Worm (Caenorhabditis elegans) whole organism, L2 larva: ENCODE data around the gene F58G1.7.

Experiments
- C34F6.9 ChIP-seq: fragments of 150-350 bp; optimal IDR thresholded peaks from 2 replicates; lab custom pipeline; 2014; ENCODE audit warnings: missing biosample characterization, missing genetic modification characterization
- F13H6.1 ChIP-seq: sonication (generic microtip); optimal IDR thresholded peaks from 2 replicates; lab custom pipeline; 2016; ENCODE audit warnings: missing genetic modification characterization, missing compliant biosample characterization
- R02D3.7 ChIP-seq: fragments of 150-350 bp; optimal IDR thresholded peaks from 2 replicates; lab custom pipeline; 2014; ENCODE audit warnings: missing biosample characterization, missing genetic modification characterization
- Y55F3AM.14 ChIP-seq: fragments of 200-800 bp; sonication (Bioruptor generic); optimal IDR thresholded peaks from 2 replicates; lab custom pipeline; 2018; ENCODE audit warnings: mild to moderate bottlenecking, missing genetic modification characterization, missing compliant biosample characterization
- ZK546.5 ChIP-seq: sonication (generic microtip); optimal IDR thresholded peaks from 2 replicates; lab custom pipeline; 2017; ENCODE audit warnings: missing biosample characterization, missing genetic modification characterization
- alr-1 ChIP-seq: fragments of 150-350 bp; optimal IDR thresholded peaks from 2 replicates; lab custom pipeline; 2014; ENCODE audit warnings: missing biosample characterization, missing genetic modification characterization
- aly-2 ChIP-seq: fragments of 150-350 bp; optimal IDR thresholded peaks from 2 replicates; lab custom pipeline; 2014; ENCODE audit warnings: missing biosample characterization, missing genetic modification characterization
- ama-1 ChIP-seq: fragments of 150-350 bp; optimal IDR thresholded peaks from 2 replicates; lab custom pipeline; 2018; ENCODE audit warnings: inconsistent platforms
- blmp-1 ChIP-seq: sonication (generic microtip); optimal IDR thresholded peaks from 2 replicates; lab custom pipeline; 2017; ENCODE audit warnings: missing genetic modification characterization, mild to moderate bottlenecking, missing compliant biosample characterization, antibody characterized with exemption, moderate library complexity; ENCODE audit not compliant: insufficient read depth
- ceh-16 ChIP-seq: fragments of 150-350 bp; optimal IDR thresholded peaks from 2 replicates; lab custom pipeline; 2014; ENCODE audit warnings: missing biosample characterization, missing genetic modification characterization
- ceh-82 ChIP-seq: fragments of 150-350 bp; optimal IDR thresholded peaks from 2 replicates; lab custom pipeline; 2014; ENCODE audit warnings: missing biosample characterization, missing genetic modification characterization
- crh-2 ChIP-seq: sonication (generic microtip); optimal IDR thresholded peaks from 2 replicates; lab custom pipeline; 2017; ENCODE audit warnings: missing biosample characterization, missing genetic modification characterization
- dmd-4 ChIP-seq: sonication (generic microtip); optimal IDR thresholded peaks from 2 replicates; lab custom pipeline; 2017; ENCODE audit warnings: missing biosample characterization, missing genetic modification characterization
- egl-27 ChIP-seq: sonication (generic microtip); optimal IDR thresholded peaks from 3 replicates; lab custom pipeline; 2017; ENCODE audit warnings: missing biosample characterization, missing genetic modification reagents, missing genetic modification characterization
- elt-1 ChIP-seq: fragments of 150-350 bp; optimal IDR thresholded peaks from 2 replicates; lab custom pipeline; 2014; ENCODE audit warnings: missing biosample characterization, missing genetic modification characterization
- elt-3 ChIP-seq: sonication (generic microtip); optimal IDR thresholded peaks from 2 replicates; lab custom pipeline; 2017; ENCODE audit warnings: missing biosample characterization, missing genetic modification characterization
- fos-1 ChIP-seq: fragments of 150-350 bp; optimal IDR thresholded peaks from 2 replicates; lab custom pipeline; 2014; ENCODE audit warnings: missing biosample characterization, missing genetic modification characterization
- gmeb-1 ChIP-seq: fragments of 150-350 bp; optimal IDR thresholded peaks from 2 replicates; lab custom pipeline; 2014; ENCODE audit warnings: missing biosample characterization, missing genetic modification characterization
- lin-11 ChIP-seq: fragments of 150-350 bp; sonication (generic microtip); optimal IDR thresholded peaks from 2 replicates; lab custom pipeline; 2014; ENCODE audit warnings: missing biosample characterization, missing genetic modification characterization, inconsistent platforms, mixed read lengths
- lin-13 ChIP-seq: fragments of 150-350 bp; optimal IDR thresholded peaks from 2 replicates; lab custom pipeline; 2014; ENCODE audit warnings: missing biosample characterization, missing genetic modification reagents, missing genetic modification characterization
- lin-39 ChIP-seq: fragments of 150-350 bp; optimal IDR thresholded peaks from 2 replicates; lab custom pipeline; 2014; ENCODE audit warnings: missing biosample characterization, missing genetic modification reagents, missing genetic modification characterization
- lsy-2 ChIP-seq, 2 experiments: fragments of 150-350 bp in 1 of 2; sonication (generic microtip) in 1 of 2; optimal IDR thresholded peaks; 2 replicates each; lab custom pipeline; 2014 to 2017; ENCODE audit warnings: missing biosample characterization in 2 of 2, missing genetic modification characterization in 2 of 2
- mab-5 ChIP-seq: fragments of 150-350 bp; optimal IDR thresholded peaks from 2 replicates; lab custom pipeline; 2014; ENCODE audit warnings: missing biosample characterization, missing genetic modification characterization
- mbf-1 ChIP-seq: sonication (generic microtip); optimal IDR thresholded peaks from 2 replicates; lab custom pipeline; 2017; ENCODE audit warnings: missing biosample characterization, missing genetic modification characterization
- mdl-1 ChIP-seq, 2 experiments: fragments of 150-350 bp in 1 of 2; sonication (generic microtip) in 1 of 2; optimal IDR thresholded peaks; 2 replicates each; lab custom pipeline; 2017; ENCODE audit warnings: missing biosample characterization in 2 of 2, missing genetic modification characterization in 2 of 2
- nhr-10 ChIP-seq: sonication (generic microtip); optimal IDR thresholded peaks from 2 replicates; lab custom pipeline; 2017; ENCODE audit warnings: missing biosample characterization, missing genetic modification characterization
- nhr-11 ChIP-seq: fragments of 150-350 bp; optimal IDR thresholded peaks from 2 replicates; lab custom pipeline; 2014; ENCODE audit warnings: missing biosample characterization, missing genetic modification characterization
- nhr-12 ChIP-seq: fragments of 150-350 bp; optimal IDR thresholded peaks from 2 replicates; lab custom pipeline; 2014; ENCODE audit warnings: missing biosample characterization, missing genetic modification characterization
- nhr-129 ChIP-seq: fragments of 150-350 bp; optimal IDR thresholded peaks from 2 replicates; lab custom pipeline; 2014; ENCODE audit warnings: missing biosample characterization, missing genetic modification characterization
- nhr-21 ChIP-seq: fragments of 150-350 bp; optimal IDR thresholded peaks from 2 replicates; lab custom pipeline; 2014; ENCODE audit warnings: missing biosample characterization, missing genetic modification characterization
- nhr-23 ChIP-seq: fragments of 150-350 bp; optimal IDR thresholded peaks from 2 replicates; lab custom pipeline; 2014; ENCODE audit warnings: missing biosample characterization, missing genetic modification reagents, missing genetic modification characterization
- nhr-25 ChIP-seq: fragments of 150-350 bp; sonication (generic microtip); optimal IDR thresholded peaks from 3 replicates; lab custom pipeline; 2014; ENCODE audit warnings: missing biosample characterization, missing genetic modification characterization
- peb-1 ChIP-seq: fragments of 150-350 bp; optimal IDR thresholded peaks from 2 replicates; lab custom pipeline; 2014; ENCODE audit warnings: missing biosample characterization, missing genetic modification characterization
- sem-4 ChIP-seq: fragments of 150-350 bp; optimal IDR thresholded peaks from 2 replicates; lab custom pipeline; 2014; ENCODE audit warnings: missing biosample characterization, missing genetic modification reagents, missing genetic modification characterization
- skn-1 ChIP-seq: sonication (generic microtip); optimal IDR thresholded peaks from 2 replicates; lab custom pipeline; 2017; ENCODE audit warnings: missing biosample characterization, missing genetic modification characterization
- sma-3 ChIP-seq: sonication (generic microtip); optimal IDR thresholded peaks from 2 replicates; lab custom pipeline; 2016; ENCODE audit warnings: missing genetic modification reagents, missing genetic modification characterization, missing compliant biosample characterization
- sma-9 ChIP-seq, 2 experiments: fragments of 150-350 bp in 1 of 2; sonication (generic microtip) in 1 of 2; optimal IDR thresholded peaks; 2 replicates each; lab custom pipeline; 2014 to 2016; ENCODE audit warnings: missing genetic modification characterization in 2 of 2, mild to moderate bottlenecking in 1 of 2, missing biosample characterization in 1 of 2, missing compliant biosample characterization in 1 of 2, missing genetic modification reagents in 1 of 2, moderate library complexity in 1 of 2
- snpc-4 ChIP-seq: fragments of 150-350 bp; optimal IDR thresholded peaks from 2 replicates; lab custom pipeline; 2014; ENCODE audit warnings: missing biosample characterization, missing genetic modification characterization
- unc-39 ChIP-seq: fragments of 150-350 bp; optimal IDR thresholded peaks from 2 replicates; lab custom pipeline; 2014; ENCODE audit warnings: missing biosample characterization, missing genetic modification characterization
- unc-55 ChIP-seq: fragments of 150-350 bp; sonication (generic microtip); optimal IDR thresholded peaks from 3 replicates; lab custom pipeline; 2014; ENCODE audit warnings: missing biosample characterization, missing genetic modification reagents, missing genetic modification characterization
- unc-62 ChIP-seq: fragments of 150-350 bp; optimal IDR thresholded peaks from 2 replicates; lab custom pipeline; 2014; ENCODE audit warnings: missing biosample characterization, missing genetic modification reagents, missing genetic modification characterization
- zag-1 ChIP-seq: fragments of 150-350 bp; optimal IDR thresholded peaks from 2 replicates; lab custom pipeline; 2014; ENCODE audit warnings: missing biosample characterization, missing genetic modification characterization
- ztf-11 ChIP-seq: sonication (generic microtip); optimal IDR thresholded peaks from 2 replicates; lab custom pipeline; 2017; ENCODE audit warnings: missing biosample characterization, missing genetic modification characterization
- ztf-4 ChIP-seq: fragments of 150-350 bp; optimal IDR thresholded peaks from 2 replicates; lab custom pipeline; 2014; ENCODE audit warnings: missing biosample characterization, missing genetic modification characterization

F58G1.7 gene

ce11 chrII:12921478-12921877 lies 26.6 kb downstream of the F58G1.7 start:
- TF ChIP-seq dmd-4 (no peak), sma-9 (GFP tag; optimal IDR thresholded peaks at IDR 0.05; lab: Kevin White, UChicago) (no peak), sma-9 (tag; optimal IDR thresholded peaks at IDR 0.05; lab: Kevin White, UChicago) (no peak), unc-55 (no peak), C34F6.9 (tag; lab: Kevin White, UChicago) (no peak), mbf-1 (tag; lab: Kevin White, UChicago) (no peak), ztf-11 (tag; lab: Kevin White, UChicago) (no peak)
- TF ChIP-seq, all 48 proteins: peak for 0

- no peak for TF ChIP-seq snpc-4 (tag; lab: Kevin White, UChicago)
- no peak for TF ChIP-seq nhr-11 (tag; lab: Kevin White, UChicago)
- peak; percentile 34 to 88 for TF ChIP-seq lsy-2 (tag; optimal IDR thresholded peaks at IDR 0.05; lab: Kevin White, UChicago)
- TF ChIP-seq elt-1 (tag; lab: Kevin White, UChicago): no peak
- no peak for TF ChIP-seq unc-39
- no peak for TF ChIP-seq unc-62 (GFP tag; lab: Kevin White, UChicago)
- TF ChIP-seq unc-55: peak; percentile 56
- peak; percentile 71 for TF ChIP-seq R02D3.7 (tag; lab: Kevin White, UChicago)
- TF ChIP-seq egl-27: no peak
- TF ChIP-seq peb-1 (tag; lab: Kevin White, UChicago): no peak
These were observed 29.0 kb downstream of the F58G1.7 start, which contains the start of the genes F58G1.2 and wago-4 for ce11 chrII:12918960-12919553. Gene F58G1.2, minus strand, starts transcription at chrII:12919010. Gene wago-4, plus strand, starts transcription at chrII:12919551.

ce11 chrII:12914514-12915075 lies 33.5 kb downstream of the F58G1.7 start, which contains the start of gene F35C5.12:
Gene F35C5.12, minus strand, starts transcription at chrII:12914564.
- TF ChIP-seq ztf-4 (tag; lab: Kevin White, UChicago) (no peak), sma-9 (GFP tag; optimal IDR thresholded peaks at IDR 0.05; lab: Kevin White, UChicago) (peak; percentile 47), sma-9 (tag; optimal IDR thresholded peaks at IDR 0.05; lab: Kevin White, UChicago) (no peak), zag-1 (tag; lab: Kevin White, UChicago) (no peak), aly-2 (tag; lab: Kevin White, UChicago) (no peak), unc-55 (peak; percentile 55), lin-39 (tag; lab: Kevin White, UChicago) (no peak), sem-4 (tag; lab: Kevin White, UChicago) (no peak), unc-62 (GFP tag; lab: Kevin White, UChicago) (no peak), snpc-4 (tag; lab: Kevin White, UChicago) (no peak), nhr-21 (tag; lab: Kevin White, UChicago) (peak; percentile 12), lsy-2 (tag; optimal IDR thresholded peaks at IDR 0.05; lab: Kevin White, UChicago) (peak; percentile 8 to 74), dmd-4 (no peak), fos-1 (tag; lab: Kevin White, UChicago) (peak; percentile 30), ama-1 (no peak), nhr-12 (tag; lab: Kevin White, UChicago) (no peak), skn-1 (tag; lab: Kevin White, UChicago) (no peak), lin-13 (no peak), blmp-1 (tag; lab: Kevin White, UChicago) (no peak), ceh-16 (tag; lab: Kevin White, UChicago) (peak; percentile 2), nhr-23 (tag; lab: Kevin White, UChicago) (no peak), Y55F3AM.14 (GFP tag; lab: Kevin White, UChicago) (no peak), crh-2 (tag; lab: Kevin White, UChicago) (no peak), ceh-82 (tag; lab: Kevin White, UChicago) (no peak), ztf-11 (tag; lab: Kevin White, UChicago) (no peak), egl-27 (no peak), elt-1 (tag; lab: Kevin White, UChicago) (no peak), C34F6.9 (tag; lab: Kevin White, UChicago) (peak; percentile 46), lin-11 (tag; lab: Kevin White, UChicago) (no peak), R02D3.7 (tag; lab: Kevin White, UChicago) (no peak), nhr-25 (tag; lab: Kevin White, UChicago) (peak; percentile 36), gmeb-1 (tag; lab: Kevin White, UChicago) (peak; percentile 91), F13H6.1 (tag; lab: Kevin White, UChicago) (peak; percentile 6), alr-1 (tag; lab: Kevin White, UChicago) (no peak), mbf-1 (tag; lab: Kevin White, UChicago) (no peak), elt-3 (tag; lab: Kevin White, UChicago) (no peak), sma-3 (GFP tag; lab: Kevin White, UChicago) (peak; percentile 60), nhr-10 (tag; lab: Kevin White, UChicago) (no peak), ZK546.5 (tag; lab: Kevin White, UChicago) (no peak), nhr-129 (tag; lab: Kevin White, UChicago) (no peak), mab-5 (tag; lab: Kevin White, UChicago) (no peak), mdl-1 (tag; optimal IDR thresholded peaks at IDR 0.05; lab: Kevin White, UChicago) (no peak)
